Worm (Caenorhabditis elegans) whole organism, L3 larva: ENCODE results near the gene hex-2.

ENCODE experiments used
- aly-2 ChIP-seq: fragments of 150-350 bp; optimal IDR thresholded peaks from 2 replicates; lab custom pipeline; 2014; ENCODE audit warnings: missing biosample characterization, missing genetic modification characterization
- ama-1 ChIP-seq: fragments of 150-350 bp; optimal IDR thresholded peaks from 2 replicates; lab custom pipeline; 2018
- ceh-16 ChIP-seq: sonication (generic microtip); optimal IDR thresholded peaks from 2 replicates; lab custom pipeline; 2017; ENCODE audit warnings: missing biosample characterization, missing genetic modification characterization
- ceh-82 ChIP-seq: fragments of 150-350 bp; optimal IDR thresholded peaks from 2 replicates; lab custom pipeline; 2014; ENCODE audit warnings: missing biosample characterization, missing genetic modification characterization
- ceh-9 ChIP-seq: sonication (generic microtip); optimal IDR thresholded peaks from 2 replicates; lab custom pipeline; 2018; ENCODE audit warnings: missing biosample characterization, missing genetic modification characterization
- daf-12 ChIP-seq: fragments of 150-350 bp; optimal IDR thresholded peaks from 2 replicates; lab custom pipeline; 2014; ENCODE audit warnings: missing biosample characterization, missing genetic modification reagents, missing genetic modification characterization
- egl-27 ChIP-seq: sonication (generic microtip); optimal IDR thresholded peaks from 4 replicates; lab custom pipeline; 2017; ENCODE audit warnings: missing biosample characterization, missing genetic modification reagents, missing genetic modification characterization
- elt-1 ChIP-seq: fragments of 150-350 bp; optimal IDR thresholded peaks from 2 replicates; lab custom pipeline; 2014; ENCODE audit warnings: missing biosample characterization, missing genetic modification characterization
- elt-2 ChIP-seq: sonication (generic microtip); optimal IDR thresholded peaks from 2 replicates; lab custom pipeline; 2016; ENCODE audit warnings: missing genetic modification reagents, mild to moderate bottlenecking, missing genetic modification characterization, missing compliant biosample characterization
- elt-3 ChIP-seq, 3 experiments: fragments of 150-350 bp in 1 of 3; sonication (generic microtip) in 2 of 3; optimal IDR thresholded peaks; 2 replicates in 2 of 3; 4 replicates in 1 of 3; lab custom pipeline; 2014 to 2017; ENCODE audit warnings: missing biosample characterization in 3 of 3, missing genetic modification characterization in 3 of 3
- eor-1 ChIP-seq, 2 experiments: fragments of 150-350 bp; optimal IDR thresholded peaks; 2 replicates each; lab custom pipeline; 2014 to 2018; ENCODE audit warnings: missing biosample characterization in 2 of 2, missing genetic modification characterization in 2 of 2
- fkh-10 ChIP-seq: sonication (generic microtip); optimal IDR thresholded peaks from 2 replicates; lab custom pipeline; 2017; ENCODE audit warnings: missing biosample characterization, missing genetic modification reagents, missing genetic modification characterization
- fkh-2 ChIP-seq: fragments of 150-350 bp; optimal IDR thresholded peaks from 2 replicates; lab custom pipeline; 2014; ENCODE audit warnings: missing biosample characterization, missing genetic modification reagents, missing genetic modification characterization
- fos-1 ChIP-seq: fragments of 150-350 bp; optimal IDR thresholded peaks from 2 replicates; lab custom pipeline; 2014; ENCODE audit warnings: missing biosample characterization, missing genetic modification characterization
- lin-15B ChIP-seq: fragments of 150-350 bp; optimal IDR thresholded peaks from 2 replicates; lab custom pipeline; 2014; ENCODE audit warnings: missing biosample characterization, missing genetic modification characterization
- lin-39 ChIP-seq: fragments of 150-350 bp; optimal IDR thresholded peaks from 2 replicates; lab custom pipeline; 2018; ENCODE audit warnings: missing biosample characterization, missing genetic modification reagents, missing genetic modification characterization
- lsy-12 ChIP-seq: sonication (generic microtip); optimal IDR thresholded peaks from 2 replicates; lab custom pipeline; 2016; ENCODE audit warnings: mild to moderate bottlenecking, missing genetic modification characterization, missing compliant biosample characterization
- mdl-1 ChIP-seq: fragments of 150-350 bp; optimal IDR thresholded peaks from 2 replicates; lab custom pipeline; 2014; ENCODE audit warnings: missing biosample characterization, missing genetic modification characterization
- nhr-12 ChIP-seq: fragments of 150-350 bp; optimal IDR thresholded peaks from 2 replicates; lab custom pipeline; 2014; ENCODE audit warnings: missing biosample characterization, missing genetic modification characterization
- nhr-25 ChIP-seq: sonication (generic microtip); optimal IDR thresholded peaks from 2 replicates; lab custom pipeline; 2017; ENCODE audit warnings: missing biosample characterization, missing genetic modification characterization
- nhr-28 ChIP-seq: fragments of 150-350 bp; optimal IDR thresholded peaks from 2 replicates; lab custom pipeline; 2014; ENCODE audit warnings: missing biosample characterization, missing genetic modification characterization
- nhr-67 ChIP-seq: fragments of 150-350 bp; optimal IDR thresholded peaks from 2 replicates; lab custom pipeline; 2014; ENCODE audit warnings: missing biosample characterization, missing genetic modification characterization
- nhr-76 ChIP-seq: fragments of 150-350 bp; sonication (generic microtip); optimal IDR thresholded peaks from 5 replicates; lab custom pipeline; 2014; ENCODE audit warnings: missing biosample characterization, missing genetic modification characterization
- nhr-77 ChIP-seq: fragments of 150-350 bp; optimal IDR thresholded peaks from 2 replicates; lab custom pipeline; 2014; ENCODE audit warnings: missing biosample characterization, missing genetic modification characterization
- pha-4 ChIP-seq: fragments of 150-350 bp; optimal IDR thresholded peaks from 2 replicates; lab custom pipeline; 2014; ENCODE audit warnings: missing biosample characterization, missing genetic modification reagents, missing genetic modification characterization
- pqm-1 ChIP-seq: fragments of 150-350 bp; optimal IDR thresholded peaks from 2 replicates; lab custom pipeline; 2017; ENCODE audit warnings: missing biosample characterization, missing genetic modification characterization, inconsistent platforms
- sea-2 ChIP-seq: fragments of 150-350 bp; sonication (generic microtip); optimal IDR thresholded peaks from 4 replicates; lab custom pipeline; 2014; ENCODE audit warnings: missing biosample characterization, missing genetic modification reagents, missing genetic modification characterization
- tbx-2 ChIP-seq: sonication (generic microtip); optimal IDR thresholded peaks from 2 replicates; lab custom pipeline; 2016; ENCODE audit warnings: mild to moderate bottlenecking, missing genetic modification characterization, missing compliant biosample characterization
- unc-39 ChIP-seq: sonication (generic microtip); optimal IDR thresholded peaks from 4 replicates; lab custom pipeline; 2017; ENCODE audit warnings: missing biosample characterization, missing genetic modification characterization
- unc-62 ChIP-seq: fragments of 150-350 bp; sonication (generic microtip); optimal IDR thresholded peaks from 4 replicates; lab custom pipeline; 2014; ENCODE audit warnings: missing biosample characterization, missing genetic modification reagents, missing genetic modification characterization
- zag-1 ChIP-seq: fragments of 150-350 bp; optimal IDR thresholded peaks from 2 replicates; lab custom pipeline; 2014; ENCODE audit warnings: missing biosample characterization, missing genetic modification characterization
- ztf-11 ChIP-seq: fragments of 150-350 bp; optimal IDR thresholded peaks from 2 replicates; lab custom pipeline; 2014; ENCODE audit warnings: missing biosample characterization, missing genetic modification characterization

Gene hex-2

DNA sequence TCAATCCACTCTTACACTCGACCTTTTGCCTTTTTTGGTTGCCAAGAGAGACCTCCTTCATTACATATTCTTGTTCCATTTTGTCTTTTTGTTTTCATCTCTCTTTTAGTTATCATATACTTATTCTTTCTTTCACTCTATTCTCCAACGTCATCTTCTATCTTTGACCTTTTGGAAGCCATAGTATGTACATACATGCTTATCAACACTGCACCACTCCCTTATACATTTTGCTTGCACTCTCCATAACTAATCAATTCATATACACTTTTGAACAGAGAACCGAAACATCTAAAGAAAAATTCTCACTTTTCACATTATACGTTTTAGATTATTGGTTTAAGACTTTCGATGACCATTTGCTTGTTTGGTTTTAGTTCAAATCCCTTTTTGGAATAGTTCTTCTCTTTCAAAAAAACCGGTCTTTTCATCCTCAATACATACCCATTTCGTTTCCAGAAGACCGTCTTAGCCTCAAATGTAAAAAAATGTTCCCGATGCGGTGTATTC lies at the start of gene hex-2:
TSS of gene hex-2 (plus strand) at position 460 of the 510 bp plus-strand sequence.
- TF ChIP-seq nhr-12 (tag; lab: Kevin White, UChicago) = no peak
- TF ChIP-seq elt-2 (tag; lab: Kevin White, UChicago) = peak; percentile 45
- TF ChIP-seq egl-27 (tag; lab: Kevin White, UChicago) = no peak
- no peak for TF ChIP-seq sea-2 (GFP tag; lab: Kevin White, UChicago)
- no peak for TF ChIP-seq fkh-10 (GFP tag; lab: Kevin White, UChicago)
- peak; percentile 56 for TF ChIP-seq pqm-1
- no peak for TF ChIP-seq eor-1 (tag; optimal IDR thresholded peaks at IDR 0.05; lab: Kevin White, UChicago)
- TF ChIP-seq pha-4 (tag; lab: Kevin White, UChicago) = peak; percentile 13

DNA sequence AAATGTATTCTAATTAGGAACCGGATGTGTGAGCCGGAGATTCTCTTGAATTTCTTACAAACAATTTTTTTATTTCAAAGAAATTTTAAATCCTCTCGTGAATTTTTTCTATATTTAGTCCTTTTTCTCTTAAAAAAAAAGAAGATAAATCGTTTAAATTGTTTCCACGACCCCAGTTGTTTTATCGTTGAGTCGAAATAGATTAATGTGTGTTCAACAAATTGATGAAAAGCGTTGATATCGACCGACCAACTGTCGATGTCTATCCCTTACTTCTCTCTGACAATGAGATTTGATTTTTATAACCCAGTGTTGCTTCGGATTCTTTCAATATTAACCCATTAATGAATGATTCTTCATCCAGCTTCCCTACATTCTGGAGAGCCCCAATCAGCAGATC lies 48.0 kb upstream of the hex-2 start, which contains the start of gene CD4.1:
TSS of gene CD4.1 (plus strand) at position 301 of the 400 bp plus-strand sequence.
- TF ChIP-seq daf-12 (tag; lab: Kevin White, UChicago) = no peak
- no peak for TF ChIP-seq fkh-2 (tag; lab: Kevin White, UChicago)
- TF ChIP-seq ceh-82 (tag; lab: Kevin White, UChicago) = no peak
- TF ChIP-seq nhr-76 (tag; lab: Kevin White, UChicago) = no peak
- no peak for TF ChIP-seq ceh-16 (tag; lab: Kevin White, UChicago)
- no peak for TF ChIP-seq eor-1 (tag; optimal IDR thresholded peaks at IDR 0.05; lab: Kevin White, UChicago)
- TF ChIP-seq mdl-1 (tag; lab: Kevin White, UChicago) = no peak
- no peak for TF ChIP-seq fos-1 (tag; lab: Kevin White, UChicago)
- TF ChIP-seq lin-39 (tag; lab: Kevin White, UChicago) = no peak
- no peak for TF ChIP-seq nhr-67
- TF ChIP-seq lin-15B = no peak

- TF ChIP-seq unc-39 = no peak
- TF ChIP-seq pqm-1 = no peak
- no peak for TF ChIP-seq zag-1 (tag; lab: Kevin White, UChicago)
- TF ChIP-seq elt-2 (tag; lab: Kevin White, UChicago) = no peak
- TF ChIP-seq nhr-76 (tag; lab: Kevin White, UChicago) = no peak
- TF ChIP-seq nhr-28 = no peak
- TF ChIP-seq lin-39 (tag; lab: Kevin White, UChicago) = no peak
- TF ChIP-seq nhr-25 (tag; lab: Kevin White, UChicago) = no peak
- no peak for TF ChIP-seq elt-3 (tag; optimal IDR thresholded peaks at IDR 0.05; lab: Kevin White, UChicago)
- no peak for TF ChIP-seq nhr-77 (tag; lab: Kevin White, UChicago)
- TF ChIP-seq pha-4 (tag; lab: Kevin White, UChicago) = no peak
- TF ChIP-seq unc-62 (GFP tag; lab: Kevin White, UChicago) = no peak
- no peak for TF ChIP-seq fkh-2 (tag; lab: Kevin White, UChicago)
- no peak for TF ChIP-seq ama-1 (lab: Kevin White, UChicago)
- TF ChIP-seq elt-1 (tag; lab: Kevin White, UChicago) = no peak
- TF ChIP-seq ztf-11 = no peak
Observed at ce11 chrV:5610186-5610585, 44.1 kb upstream of the hex-2 start.

- TF ChIP-seq nhr-25 (tag; lab: Kevin White, UChicago) (no peak), ceh-9 (tag; lab: Kevin White, UChicago) (no peak), aly-2 (no peak), ceh-82 (tag; lab: Kevin White, UChicago) (no peak), egl-27 (tag; lab: Kevin White, UChicago) (no peak), nhr-67 (no peak), sea-2 (GFP tag; lab: Kevin White, UChicago) (no peak), lin-15B (no peak)
Observed at ce11 chrV:5613109-5613508, 41.1 kb upstream of the hex-2 start, which contains the start of gene lrpc-1. TSS of gene lrpc-1 (minus strand) at chrV:5613209.

ce11 chrV:5614724-5615123 lies 39.5 kb upstream of the hex-2 start, which contains the start of gene M03E7.3:
TSS of gene M03E7.3 (plus strand) at chrV:5615024.
- TF ChIP-seq fkh-2 (tag; lab: Kevin White, UChicago) (no peak), ceh-82 (tag; lab: Kevin White, UChicago) (no peak), lsy-12 (tag; lab: Kevin White, UChicago) (no peak), nhr-77 (tag; lab: Kevin White, UChicago) (no peak), tbx-2 (tag; lab: Kevin White, UChicago) (no peak), unc-62 (GFP tag; lab: Kevin White, UChicago) (no peak), elt-2 (tag; lab: Kevin White, UChicago) (no peak), lin-15B (no peak), mdl-1 (tag; lab: Kevin White, UChicago) (no peak), elt-3 (tag; optimal IDR thresholded peaks at IDR 0.05; lab: Kevin White, UChicago) (no peak)
